Fruit fly (Drosophila melanogaster): ENCODE data around the gene Prp39.

Gene Prp39

dm6 chr3R:28842431-28842830 is 30.5 kb downstream of the Prp39 start:
- TF ChIP-seq noc (tag; optimal IDR thresholded peaks at IDR 0.05): no peak

- no peak for TF ChIP-seq noc (tag; optimal IDR thresholded peaks at IDR 0.05)
These were observed 32.1 kb downstream of the Prp39 start for dm6 chr3R:28843776-28844610.

DNA sequence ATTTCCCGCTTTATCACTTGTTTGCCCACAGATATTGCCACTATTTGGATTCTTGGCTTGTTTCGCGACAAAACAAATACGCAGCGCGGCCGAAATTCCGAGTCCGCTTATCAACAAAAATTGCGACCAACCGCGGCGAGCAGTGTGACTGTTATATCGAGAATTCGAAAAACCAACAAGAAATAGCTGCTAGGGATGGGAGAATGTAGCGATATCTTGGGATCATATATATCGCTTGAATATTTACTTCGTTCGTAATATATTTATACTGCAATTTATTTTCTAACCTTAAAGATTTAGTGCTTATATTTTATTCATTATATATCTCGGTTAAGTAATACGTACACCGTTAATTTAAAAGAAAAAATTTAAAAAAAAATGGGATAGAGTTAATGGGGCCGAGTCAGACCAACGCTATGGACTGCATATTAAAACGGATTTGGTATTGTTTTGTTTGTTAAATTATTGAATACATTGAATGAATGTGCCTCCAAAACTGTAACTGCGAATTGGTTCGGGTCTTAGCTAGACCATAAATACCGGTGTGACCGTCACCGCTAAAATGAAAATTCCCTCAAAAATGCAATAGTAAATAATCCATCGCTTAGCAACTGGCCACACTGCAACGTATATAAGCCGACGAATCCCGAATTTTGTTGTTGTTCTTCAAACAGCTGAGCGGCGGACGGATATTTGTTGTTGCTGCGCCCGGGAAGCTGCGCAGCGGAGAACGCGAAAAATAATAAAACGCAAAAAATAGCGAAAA is 32.9 kb downstream of the Prp39 start, which contains the start of the genes Apc and spg:
Apc (minus strand) TSS at position 138 of the 766 bp plus-strand sequence.
spg (plus strand) TSS at position 660 of the 766 bp plus-strand sequence.
- peak; percentile 72 for TF ChIP-seq noc (tag; optimal IDR thresholded peaks at IDR 0.05)

DNA sequence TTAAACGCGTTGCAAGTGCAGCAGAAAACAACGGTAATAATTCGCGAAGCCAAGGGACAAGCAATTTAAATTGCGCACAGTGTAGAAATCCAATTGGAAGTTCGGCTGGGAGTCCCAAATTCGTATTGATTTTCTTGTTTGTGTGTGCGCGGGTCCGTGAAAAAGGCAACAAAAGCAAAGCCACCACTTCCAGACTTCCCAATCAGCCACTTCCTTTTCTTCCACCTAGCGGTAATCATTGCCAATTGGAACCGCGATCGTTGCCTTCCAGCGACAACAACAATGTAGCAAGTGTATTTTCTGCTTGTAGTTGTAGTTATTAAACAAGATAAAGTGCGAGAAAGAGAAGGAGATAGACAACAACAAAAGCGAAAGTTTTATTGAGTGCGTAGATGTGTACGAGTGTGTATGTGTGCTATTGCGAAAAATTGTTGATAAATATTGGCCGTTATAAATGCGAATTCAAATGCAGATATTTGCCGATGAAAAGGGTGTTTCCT is 33.5 kb downstream of the Prp39 start:
- TF ChIP-seq noc (tag; optimal IDR thresholded peaks at IDR 0.05): peak; percentile 24

DNA sequence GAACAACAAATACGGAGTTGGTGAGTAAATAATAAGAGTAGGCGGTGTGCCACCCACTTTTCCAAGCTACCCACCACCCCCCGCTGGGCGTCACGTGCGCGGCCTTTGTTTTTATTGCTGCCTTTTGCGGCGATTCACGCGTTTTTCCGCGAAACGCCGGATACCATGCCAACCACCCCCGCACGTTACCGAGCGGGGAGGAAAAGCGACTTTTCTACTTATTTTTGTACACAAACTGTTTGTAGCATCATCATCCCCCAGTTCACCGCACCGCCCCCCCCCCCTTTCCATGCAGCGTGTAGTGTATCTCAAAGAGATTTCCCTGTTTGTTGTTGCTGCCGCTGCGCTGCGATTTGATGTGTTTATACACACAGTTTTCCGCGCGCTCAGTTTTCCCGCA is 34.1 kb downstream of the Prp39 start:
- TF ChIP-seq noc (tag; optimal IDR thresholded peaks at IDR 0.05): no peak

DNA sequence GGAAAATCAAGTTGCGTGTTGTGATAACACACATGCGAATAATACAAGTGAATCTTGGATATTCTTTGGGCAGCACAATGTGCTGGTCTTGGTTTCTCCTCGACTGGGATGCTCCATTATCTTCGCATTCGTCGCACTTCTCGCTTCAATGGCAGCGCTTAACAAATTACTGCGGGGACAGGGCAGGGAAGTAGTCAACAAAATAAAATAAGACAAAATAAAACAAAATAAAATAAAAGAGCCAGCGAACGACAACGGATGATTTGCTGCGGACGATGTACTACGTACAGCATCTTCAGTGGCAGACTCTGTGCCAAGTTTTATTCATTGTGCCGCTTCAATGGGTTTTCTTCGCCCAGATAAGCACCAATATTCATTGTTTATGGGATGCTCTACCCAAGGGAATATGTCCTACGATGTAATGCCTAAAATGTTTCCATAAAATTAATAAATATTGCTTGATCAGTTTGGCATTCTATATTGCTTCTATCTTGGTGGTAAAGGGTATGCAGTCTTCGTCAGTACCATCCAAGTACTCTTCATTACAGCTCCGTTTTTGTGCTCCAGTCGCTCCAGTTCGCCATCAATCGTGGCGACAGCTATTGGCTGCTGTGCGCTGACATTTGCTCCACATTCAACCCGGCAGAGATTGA is 35.1 kb downstream of the Prp39 start:
- TF ChIP-seq noc (tag; optimal IDR thresholded peaks at IDR 0.05): no peak

- TF ChIP-seq noc (tag; optimal IDR thresholded peaks at IDR 0.05): no peak
These were observed 35.8 kb downstream of the Prp39 start for dm6 chr3R:28847547-28848316.

DNA sequence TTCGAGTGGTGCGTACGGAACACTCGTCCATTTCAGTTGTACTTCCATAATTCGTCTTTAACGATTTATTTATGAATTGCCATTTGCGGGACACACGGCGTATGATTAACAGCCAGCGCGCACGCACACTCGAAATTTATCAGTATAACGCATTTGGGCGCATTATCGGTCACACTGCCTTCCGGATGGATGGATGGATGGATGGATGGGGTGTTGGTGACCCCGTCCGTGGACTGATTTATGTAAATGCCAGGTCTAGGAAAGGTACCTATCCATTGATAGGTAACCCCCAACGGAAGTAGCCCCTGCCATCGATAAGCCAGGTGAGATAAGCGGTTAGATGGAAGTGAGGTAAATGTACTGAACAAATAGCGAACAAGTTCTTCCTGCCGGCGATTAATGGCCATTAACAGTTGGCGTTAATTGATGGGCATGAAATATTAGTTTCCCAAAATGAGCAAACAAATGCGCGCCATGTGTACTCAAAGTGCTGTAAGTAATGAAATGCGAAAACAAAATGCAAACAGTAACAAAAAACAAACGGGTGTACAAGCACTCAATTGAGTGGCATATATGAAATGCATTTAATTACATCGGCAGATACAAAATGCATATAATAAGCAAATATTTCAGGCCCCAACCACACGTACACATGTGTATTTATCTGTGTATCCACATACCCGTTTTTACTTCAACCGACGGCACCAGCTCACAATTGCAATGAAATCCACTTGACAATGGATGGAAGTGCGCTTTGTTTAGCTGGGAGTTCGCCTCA is 37.0 kb downstream of the Prp39 start:
- TF ChIP-seq noc (tag; optimal IDR thresholded peaks at IDR 0.05): no peak

- TF ChIP-seq noc (tag; optimal IDR thresholded peaks at IDR 0.05): no peak
These were observed 38.9 kb downstream of the Prp39 start for dm6 chr3R:28850662-28851257.

DNA sequence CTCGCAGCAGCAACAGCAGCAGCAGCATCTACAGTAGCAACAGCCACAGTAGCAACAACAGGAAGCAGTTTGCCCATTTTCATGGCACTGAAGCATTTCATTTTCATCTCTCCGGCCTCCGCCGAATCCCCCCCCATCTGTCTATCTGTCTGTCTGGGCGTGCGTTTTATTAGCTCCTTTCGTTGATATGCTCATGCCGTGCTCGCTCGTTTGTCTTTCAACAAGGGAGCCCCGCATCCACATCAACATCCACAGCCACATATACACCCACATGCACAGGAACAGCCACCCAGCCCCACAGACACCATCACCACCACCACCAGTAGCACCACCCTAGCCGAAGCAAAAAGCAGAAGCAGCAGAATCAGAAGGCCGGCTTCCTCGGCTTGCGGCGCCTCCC is 39.6 kb downstream of the Prp39 start:
- TF ChIP-seq noc (tag; optimal IDR thresholded peaks at IDR 0.05): no peak

DNA sequence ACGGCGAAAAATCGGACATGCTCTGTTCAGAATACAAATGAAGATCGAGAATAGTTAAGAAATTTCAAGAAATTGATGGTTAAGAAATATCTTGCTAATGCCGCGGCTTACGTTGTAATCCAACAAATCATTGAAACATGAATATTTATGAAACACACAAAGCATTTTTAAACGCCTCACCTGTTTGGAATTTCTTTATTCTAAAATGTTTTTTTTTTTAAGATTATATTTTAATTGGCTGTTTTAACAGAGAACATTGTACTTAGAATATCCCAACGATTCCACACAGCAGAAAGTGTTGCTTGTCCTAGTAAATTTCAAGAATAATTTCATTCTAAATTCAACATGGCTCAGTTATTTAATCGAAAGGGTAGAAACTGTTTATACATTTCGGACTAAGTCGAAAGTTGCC is 40.1 kb downstream of the Prp39 start:
- TF ChIP-seq noc (tag; optimal IDR thresholded peaks at IDR 0.05): no peak

DNA sequence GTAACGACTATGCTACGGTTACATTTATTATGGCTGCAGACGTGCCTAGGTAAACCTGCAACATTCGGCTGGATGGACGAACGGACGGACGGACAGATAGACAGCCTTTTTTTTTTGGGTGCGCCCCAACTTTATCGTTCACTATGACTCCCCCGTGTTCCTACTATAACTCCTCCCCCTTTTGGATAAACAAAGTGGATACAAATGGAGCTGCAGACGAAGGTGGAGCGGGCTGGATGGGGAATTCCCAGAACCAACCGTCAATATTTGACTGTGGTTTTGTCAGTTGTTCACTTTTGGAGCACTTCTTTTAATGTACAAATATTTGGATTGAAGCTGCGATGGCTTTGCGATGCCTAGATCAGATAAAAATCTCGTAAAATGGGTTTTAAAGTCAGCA is 44.2 kb downstream of the Prp39 start:
- no peak for TF ChIP-seq noc (tag; optimal IDR thresholded peaks at IDR 0.05)

DNA sequence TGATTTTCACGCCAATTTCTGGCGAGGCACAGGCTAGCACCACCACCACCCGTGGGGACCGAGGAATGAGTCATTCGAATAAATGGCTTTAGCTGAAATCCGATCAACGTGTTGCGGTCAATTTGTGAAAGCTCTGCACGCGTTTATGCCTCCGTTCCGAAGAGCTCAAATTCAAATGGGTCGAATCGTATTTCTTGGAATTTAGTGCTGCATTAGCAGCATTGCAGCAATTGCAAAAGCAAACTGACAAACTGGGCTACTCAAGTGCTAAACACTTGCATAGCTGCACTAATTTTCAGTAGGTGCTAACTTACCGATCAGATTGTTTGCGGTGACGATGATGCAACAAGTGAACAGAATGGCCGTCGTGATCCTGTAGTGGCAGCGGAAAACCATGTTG is 44.9 kb downstream of the Prp39 start:
- TF ChIP-seq noc (tag; optimal IDR thresholded peaks at IDR 0.05): no peak
